Fruit fly (Drosophila melanogaster): ENCODE results near the gene Raf.

Gene Raf

DNA sequence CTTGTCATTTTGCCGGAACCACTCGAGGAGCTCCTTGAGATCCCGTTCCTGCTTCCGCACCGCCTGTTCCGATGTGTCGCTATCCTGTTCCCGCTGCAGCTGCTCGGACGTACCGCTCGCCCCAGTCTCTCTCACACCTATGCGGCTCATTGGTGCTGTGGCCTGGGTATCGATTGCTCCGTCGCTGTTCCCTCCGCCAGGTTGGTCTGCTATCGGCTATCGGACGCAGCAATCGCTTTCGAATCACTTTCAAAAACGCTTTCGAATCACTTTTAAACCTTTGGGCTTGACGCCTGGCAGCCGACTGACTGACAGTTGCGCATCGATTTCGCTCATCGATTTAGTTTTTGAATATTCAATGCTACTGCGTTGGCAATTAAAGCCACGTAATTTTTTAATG, 43.6 kb upstream of the Raf start, which contains the start of gene CG3191:
CG3191 (minus strand) TSS at position 306 of the 400 bp plus-strand sequence.
- TF ChIP-seq dsf (GFP tag; optimal IDR thresholded peaks at IDR 0.05; ENCODE audit: borderline replicate concordance), result no peak
- no peak for TF ChIP-seq Mio (GFP tag; optimal IDR thresholded peaks at IDR 0.05)
- TF ChIP-seq br (GFP tag; optimal IDR thresholded peaks at IDR 0.05), result no peak
- TF ChIP-seq Vsx2 (GFP tag; optimal IDR thresholded peaks at IDR 0.05; ENCODE audit: partially characterized antibody), result no peak
- TF ChIP-seq Sp1 (GFP tag; optimal IDR thresholded peaks at IDR 0.05), result no peak
- no peak for TF ChIP-seq lola (GFP tag; optimal IDR thresholded peaks at IDR 0.05)
- no peak for TF ChIP-seq Rel (GFP tag; optimal IDR thresholded peaks at IDR 0.05)
- no peak for TF ChIP-seq Rel (tag; optimal IDR thresholded peaks at IDR 0.05)
- TF ChIP-seq Hr83 (GFP tag; optimal IDR thresholded peaks at IDR 0.05; ENCODE audit: poor library complexity, severe bottlenecking), result no peak
- TF ChIP-seq sv (GFP tag; optimal IDR thresholded peaks at IDR 0.05), result no peak
- TF ChIP-seq N (GFP tag; optimal IDR thresholded peaks at IDR 0.05), result no peak
- TF ChIP-seq fru (GFP tag; optimal IDR thresholded peaks at IDR 0.05), result no peak
- no peak for TF ChIP-seq Dfd (GFP tag; optimal IDR thresholded peaks at IDR 0.05)
- TF ChIP-seq brk (GFP tag; optimal IDR thresholded peaks at IDR 0.05), result no peak
- no peak for TF ChIP-seq Hnf4 (GFP tag; optimal IDR thresholded peaks at IDR 0.05)
- TF ChIP-seq Jra (GFP tag; optimal IDR thresholded peaks at IDR 0.05), result no peak
- TF ChIP-seq ey (GFP tag; optimal IDR thresholded peaks at IDR 0.05), result no peak
- TF ChIP-seq tai (GFP tag; optimal IDR thresholded peaks at IDR 0.05), result no peak
- TF ChIP-seq usp (GFP tag; optimal IDR thresholded peaks at IDR 0.05), result no peak

DNA sequence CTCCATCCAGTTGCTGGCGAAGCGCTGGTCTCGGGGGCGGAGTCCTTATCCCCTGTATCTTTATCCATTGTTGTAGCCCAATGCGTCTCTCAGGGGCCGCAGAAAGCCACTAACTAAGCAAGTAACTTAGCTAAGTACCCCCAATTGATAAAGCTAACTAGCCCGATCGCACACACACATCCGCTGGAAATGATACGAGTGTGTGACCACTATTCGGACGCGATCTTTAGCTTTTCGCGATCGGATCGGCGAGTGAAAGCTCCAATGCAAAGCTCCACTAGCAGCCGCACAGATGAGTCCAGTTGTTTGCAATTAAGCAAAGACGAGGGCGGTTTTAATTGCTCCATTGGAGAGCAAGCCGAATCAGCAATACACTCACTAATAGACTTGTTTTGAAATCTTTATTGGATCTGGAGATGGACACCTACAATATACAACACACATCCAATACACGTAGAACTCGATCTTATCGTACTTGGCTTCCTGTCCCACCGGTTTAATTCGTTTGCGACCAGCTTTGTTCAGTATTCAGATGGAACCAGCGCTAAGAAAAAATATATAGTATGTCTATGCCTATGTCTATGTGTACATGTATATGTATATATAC, 41.1 kb upstream of the Raf start, which contains the start of gene CG3091:
CG3091 (minus strand) TSS at position 178 of the 607 bp plus-strand sequence.
- TF ChIP-seq OdsH (GFP tag; optimal IDR thresholded peaks at IDR 0.05), result no peak
- peak; percentile 16 for TF ChIP-seq h (GFP tag; optimal IDR thresholded peaks at IDR 0.05)

DNA sequence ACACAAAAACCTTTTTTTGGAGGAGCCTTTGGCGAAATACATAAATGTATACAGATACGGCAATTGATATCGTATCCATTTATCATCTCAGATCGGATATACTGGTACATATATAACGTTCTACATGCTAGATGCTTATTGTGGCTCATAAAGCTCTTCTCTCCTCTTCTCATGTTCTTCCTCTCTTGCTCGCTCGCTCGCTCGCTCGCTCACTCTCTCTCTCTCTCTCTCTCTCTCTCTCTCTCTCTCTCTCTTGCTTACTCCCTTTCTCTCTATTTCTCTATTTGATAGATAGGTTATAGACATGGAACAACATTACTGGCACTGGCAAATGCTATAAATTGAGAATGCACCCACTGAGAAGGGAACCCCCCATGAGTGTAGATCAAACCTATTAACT, 40.2 kb upstream of the Raf start:
- TF ChIP-seq rgr (GFP tag; optimal IDR thresholded peaks at IDR 0.05) (no peak), sage (GFP tag; optimal IDR thresholded peaks at IDR 0.05) (no peak), dsf (GFP tag; optimal IDR thresholded peaks at IDR 0.05; ENCODE audit: borderline replicate concordance) (no peak)

DNA sequence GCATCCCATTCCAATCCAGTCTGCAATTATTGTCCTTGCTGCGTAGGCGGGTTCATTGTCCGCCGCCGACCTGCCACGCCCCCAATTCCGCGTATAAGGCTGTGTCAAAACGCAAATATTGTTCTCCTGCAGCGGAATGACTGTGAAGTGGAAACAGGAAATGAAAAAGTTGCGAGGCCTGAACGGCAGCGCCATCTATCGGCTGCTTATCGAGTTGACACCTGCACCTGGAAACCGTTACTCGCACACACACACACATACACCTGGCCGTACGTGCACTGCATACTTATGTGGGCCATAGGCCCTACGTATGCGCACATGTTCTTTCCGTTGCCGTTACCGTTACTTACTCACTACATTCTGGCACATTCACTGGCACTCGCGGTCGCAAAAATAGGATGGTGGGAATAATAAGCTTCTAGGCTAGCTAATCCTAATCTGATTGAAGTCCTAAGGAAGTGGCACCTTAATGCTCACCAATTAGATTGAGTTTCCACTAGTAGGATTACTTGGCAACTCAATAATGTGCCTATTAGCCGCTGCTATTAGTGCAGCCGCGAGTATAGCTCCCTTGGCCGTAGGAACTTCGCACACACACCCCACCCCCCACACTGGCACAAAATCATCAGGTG, 36.5 kb upstream of the Raf start:
- TF ChIP-seq usp (GFP tag; optimal IDR thresholded peaks at IDR 0.05) (no peak), Abd-B (GFP tag; optimal IDR thresholded peaks at IDR 0.05) (no peak), Rel (GFP tag; optimal IDR thresholded peaks at IDR 0.05) (no peak), Rel (tag; optimal IDR thresholded peaks at IDR 0.05) (no peak), Myc (optimal IDR thresholded peaks at IDR 0.05) (no peak), HLH106 (tag; optimal IDR thresholded peaks at IDR 0.05) (no peak), ey (GFP tag; optimal IDR thresholded peaks at IDR 0.05) (no peak), Hnf4 (GFP tag; optimal IDR thresholded peaks at IDR 0.05) (no peak), psq (GFP tag; optimal IDR thresholded peaks at IDR 0.05) (no peak), CG9705 (GFP tag; optimal IDR thresholded peaks at IDR 0.05) (no peak), br (GFP tag; optimal IDR thresholded peaks at IDR 0.05) (no peak), N (GFP tag; optimal IDR thresholded peaks at IDR 0.05) (no peak), foxo (GFP tag; optimal IDR thresholded peaks at IDR 0.05) (no peak), Hr78 (GFP tag; optimal IDR thresholded peaks at IDR 0.05) (no peak), sv (GFP tag; optimal IDR thresholded peaks at IDR 0.05) (no peak), Dif (GFP tag; optimal IDR thresholded peaks at IDR 0.05; ENCODE audit: partially characterized antibody) (no peak), brk (GFP tag; optimal IDR thresholded peaks at IDR 0.05) (no peak), Vsx2 (GFP tag; optimal IDR thresholded peaks at IDR 0.05; ENCODE audit: partially characterized antibody) (no peak), tai (GFP tag; optimal IDR thresholded peaks at IDR 0.05) (no peak), GATAd (GFP tag; optimal IDR thresholded peaks at IDR 0.05) (no peak), Mio (GFP tag; optimal IDR thresholded peaks at IDR 0.05) (no peak)

DNA sequence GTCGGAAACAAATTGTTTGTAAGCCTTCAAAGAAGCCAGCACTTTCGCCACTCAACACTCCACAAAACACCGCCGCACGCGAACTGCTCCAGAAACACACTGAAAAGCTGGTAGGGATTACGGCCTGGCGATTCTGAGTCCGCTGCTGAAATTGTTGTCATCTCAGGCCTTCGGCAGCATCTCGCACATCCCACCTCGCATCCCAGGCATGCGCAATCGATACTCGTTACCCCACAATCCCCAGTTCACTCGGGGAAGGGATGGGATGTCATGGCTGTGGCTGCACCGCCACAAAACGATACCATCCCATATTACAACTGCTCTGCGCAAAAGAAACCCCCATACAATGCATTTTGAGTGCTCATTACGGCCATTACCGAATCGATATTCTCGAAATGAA, 35.5 kb upstream of the Raf start, which contains the start of gene CG3078:
CG3078 (minus strand) TSS at position 101 of the 400 bp plus-strand sequence.
- no peak for TF ChIP-seq fru (GFP tag; optimal IDR thresholded peaks at IDR 0.05)
- TF ChIP-seq pan (optimal IDR thresholded peaks at IDR 0.05), result no peak
- no peak for TF ChIP-seq OdsH (GFP tag; optimal IDR thresholded peaks at IDR 0.05)
- no peak for TF ChIP-seq dmrt93B (GFP tag; optimal IDR thresholded peaks at IDR 0.05)
- TF ChIP-seq Rel (GFP tag; optimal IDR thresholded peaks at IDR 0.05), result no peak
- no peak for TF ChIP-seq Rel (tag; optimal IDR thresholded peaks at IDR 0.05)
- TF ChIP-seq brk (GFP tag; optimal IDR thresholded peaks at IDR 0.05), result no peak
- TF ChIP-seq br (GFP tag; optimal IDR thresholded peaks at IDR 0.05), result no peak
- TF ChIP-seq CG32264 (GFP tag; optimal IDR thresholded peaks at IDR 0.05), result no peak
- no peak for TF ChIP-seq Myc (optimal IDR thresholded peaks at IDR 0.05)
- TF ChIP-seq usp (GFP tag; optimal IDR thresholded peaks at IDR 0.05), result no peak
- TF ChIP-seq CG9705 (GFP tag; optimal IDR thresholded peaks at IDR 0.05), result no peak
- no peak for TF ChIP-seq h (GFP tag; optimal IDR thresholded peaks at IDR 0.05)
- TF ChIP-seq Dif (GFP tag; optimal IDR thresholded peaks at IDR 0.05; ENCODE audit: partially characterized antibody), result no peak
- no peak for TF ChIP-seq Vsx2 (GFP tag; optimal IDR thresholded peaks at IDR 0.05; ENCODE audit: partially characterized antibody)
- TF ChIP-seq tai (GFP tag; optimal IDR thresholded peaks at IDR 0.05), result no peak
- TF ChIP-seq GATAd (GFP tag; optimal IDR thresholded peaks at IDR 0.05), result no peak
- TF ChIP-seq Dfd (GFP tag; optimal IDR thresholded peaks at IDR 0.05), result no peak
- TF ChIP-seq rgr (GFP tag; optimal IDR thresholded peaks at IDR 0.05), result no peak
- TF ChIP-seq foxo (GFP tag; optimal IDR thresholded peaks at IDR 0.05), result no peak

All from whole organism, wandering third instar larva.